Worm (Caenorhabditis elegans) whole organism, young adult: Measurements from ENCODE around the gene nhr-120.

Source experiments
- B0019.2 ChIP-seq: fragments of 200-800 bp; sonication (Bioruptor generic); conservative IDR thresholded peaks from 2 replicates; pipeline ENCODE4 v1.3.6; 2022; ENCODE audit warnings: missing genetic modification reagents, missing genetic modification characterization, missing compliant biosample characterization
- B0261.1 ChIP-seq: sonication (generic microtip); optimal IDR thresholded peaks from 2 replicates; lab custom pipeline; 2016; ENCODE audit warnings: mild to moderate bottlenecking, missing genetic modification characterization, moderate library complexity, missing compliant biosample characterization
- F10E7.11 ChIP-seq: sonication (generic microtip); optimal IDR thresholded peaks from 2 replicates; lab custom pipeline; 2017; ENCODE audit warnings: mild to moderate bottlenecking, missing genetic modification characterization, moderate library complexity, missing compliant biosample characterization
- F22D6.2 ChIP-seq: sonication (generic microtip); optimal IDR thresholded peaks from 2 replicates; lab custom pipeline; 2016; ENCODE audit warnings: mild to moderate bottlenecking, missing genetic modification characterization, missing compliant biosample characterization
- F39B2.1 ChIP-seq: fragments of 200-800 bp; sonication (Bioruptor generic); IDR thresholded peaks from 2 replicates; pipeline ENCODE4 v1.3.6; 2022; ENCODE audit warnings: missing genetic modification reagents, missing genetic modification characterization, missing compliant biosample characterization
- F52B5.7 ChIP-seq: sonication (generic microtip); optimal IDR thresholded peaks from 2 replicates; lab custom pipeline; 2016; ENCODE audit warnings: mild to moderate bottlenecking, missing genetic modification characterization, missing compliant biosample characterization
- F55B11.4 ChIP-seq: sonication (generic microtip); optimal IDR thresholded peaks from 2 replicates; lab custom pipeline; 2016; ENCODE audit warnings: missing compliant biosample characterization, missing genetic modification characterization, borderline replicate concordance; ENCODE audit not compliant: insufficient read depth
- K11D2.4 ChIP-seq: fragments of 200-800 bp; sonication (Bioruptor generic); IDR thresholded peaks from 2 replicates; pipeline ENCODE4 v1.3.6; 2022; ENCODE audit warnings: missing genetic modification reagents, missing genetic modification characterization, missing compliant biosample characterization
- K12H6.12 ChIP-seq: fragments of 200-800 bp; sonication (Bioruptor generic); optimal IDR thresholded peaks from 2 replicates; lab custom pipeline; 2018; ENCODE audit warnings: mild to moderate bottlenecking, missing genetic modification characterization, missing compliant biosample characterization
- T07F8.4 ChIP-seq: sonication (generic microtip); optimal IDR thresholded peaks from 2 replicates; lab custom pipeline; 2016; ENCODE audit warnings: mild to moderate bottlenecking, missing genetic modification characterization, moderate library complexity, missing compliant biosample characterization
- T26A5.8 ChIP-seq: sonication (generic microtip); optimal IDR thresholded peaks from 2 replicates; lab custom pipeline; 2016; ENCODE audit warnings: missing genetic modification characterization, missing compliant biosample characterization
- Y53G8AR.9 ChIP-seq: fragments of 200-800 bp; sonication (Bioruptor generic); conservative IDR thresholded peaks from 2 replicates; pipeline ENCODE4 v1.3.6; 2022; ENCODE audit warnings: missing genetic modification reagents, missing genetic modification characterization, missing compliant biosample characterization
- Y56A3A.18 ChIP-seq: fragments of 200-800 bp; sonication (Bioruptor generic); IDR thresholded peaks from 2 replicates; pipeline ENCODE4 v1.3.6; 2022; ENCODE audit warnings: missing genetic modification reagents, missing genetic modification characterization, missing compliant biosample characterization
- aptf-2 ChIP-seq: fragments of 200-800 bp; sonication (Bioruptor generic); conservative IDR thresholded peaks from 2 replicates; pipeline ENCODE4 v1.3.6; 2022; ENCODE audit warnings: missing genetic modification reagents, missing genetic modification characterization, missing compliant biosample characterization
- athp-1 ChIP-seq: sonication (generic microtip); optimal IDR thresholded peaks from 2 replicates; lab custom pipeline; 2017; ENCODE audit warnings: mild to moderate bottlenecking, missing genetic modification characterization, missing compliant biosample characterization
- attf-6 ChIP-seq: fragments of 200-800 bp; sonication (Bioruptor generic); IDR thresholded peaks from 2 replicates; pipeline ENCODE4 v1.3.6; 2022; ENCODE audit warnings: missing genetic modification reagents, missing genetic modification characterization, missing compliant biosample characterization
- bed-1 ChIP-seq: fragments of 200-800 bp; sonication (Bioruptor generic); IDR thresholded peaks from 2 replicates; pipeline ENCODE4 v1.3.6; 2022; ENCODE audit warnings: missing genetic modification reagents, missing genetic modification characterization, missing compliant biosample characterization
- bed-2 ChIP-seq: fragments of 200-800 bp; sonication (Bioruptor generic); IDR thresholded peaks from 2 replicates; pipeline ENCODE4 v1.3.6; 2022; ENCODE audit warnings: missing genetic modification reagents, missing genetic modification characterization, missing compliant biosample characterization
- ccch-3 ChIP-seq: fragments of 200-800 bp; sonication (Bioruptor generic); optimal IDR thresholded peaks from 2 replicates; lab custom pipeline; 2018; ENCODE audit warnings: mild to moderate bottlenecking, missing genetic modification characterization, missing compliant biosample characterization
- cebp-2 ChIP-seq: fragments of 200-800 bp; sonication (Bioruptor generic); IDR thresholded peaks from 2 replicates; pipeline ENCODE4 v1.3.6; 2022; ENCODE audit warnings: missing genetic modification characterization, missing compliant biosample characterization
- ceh-79 ChIP-seq: sonication (generic microtip); optimal IDR thresholded peaks from 2 replicates; lab custom pipeline; 2017; ENCODE audit warnings: mild to moderate bottlenecking, missing genetic modification characterization, missing compliant biosample characterization
- die-1 ChIP-seq: sonication (generic microtip); optimal IDR thresholded peaks from 2 replicates; lab custom pipeline; 2016; ENCODE audit warnings: missing genotype, mild to moderate bottlenecking, missing genetic modification characterization, missing compliant biosample characterization
- egl-18 ChIP-seq: fragments of 200-800 bp; sonication (Bioruptor generic); IDR thresholded peaks from 2 replicates; pipeline ENCODE4 v1.3.6; 2022; ENCODE audit warnings: missing genetic modification reagents, missing genetic modification characterization, missing compliant biosample characterization
- fkh-3 ChIP-seq: sonication (generic microtip); optimal IDR thresholded peaks from 2 replicates; lab custom pipeline; 2016; ENCODE audit warnings: mild to moderate bottlenecking, missing genetic modification characterization, missing compliant biosample characterization
- gei-17 ChIP-seq: fragments of 200-800 bp; sonication (Bioruptor generic); optimal IDR thresholded peaks from 2 replicates; lab custom pipeline; 2018; ENCODE audit warnings: mild to moderate bottlenecking, missing genetic modification characterization, missing compliant biosample characterization
- him-1 ChIP-seq: sonication (generic microtip); optimal IDR thresholded peaks from 2 replicates; lab custom pipeline; 2016; ENCODE audit warnings: missing genotype, missing genetic modification reagents, missing genetic modification characterization, missing compliant biosample characterization
- hlh-12 ChIP-seq: sonication (generic microtip); optimal IDR thresholded peaks from 2 replicates; lab custom pipeline; 2016; ENCODE audit warnings: missing genetic modification characterization, missing compliant biosample characterization
- hrde-1 ChIP-seq: sonication (generic microtip); optimal IDR thresholded peaks from 2 replicates; lab custom pipeline; 2016; ENCODE audit warnings: missing genetic modification characterization, mild to moderate bottlenecking, missing compliant biosample characterization, moderate library complexity, missing genotype, missing genetic modification reagents, borderline replicate concordance
- let-607 ChIP-seq, 2 experiments: fragments of 200-800 bp in 1 of 2; sonication (Bioruptor generic) in 1 of 2; sonication (generic microtip) in 1 of 2; optimal IDR thresholded peaks; 2 replicates each; lab custom pipeline; 2016 to 2018; ENCODE audit warnings: mild to moderate bottlenecking in 2 of 2, missing compliant biosample characterization in 2 of 2, missing genetic modification characterization in 2 of 2, moderate library complexity in 2 of 2, missing genotype in 1 of 2
- lin-40 ChIP-seq: sonication (generic microtip); optimal IDR thresholded peaks from 2 replicates; lab custom pipeline; 2016; ENCODE audit warnings: missing genetic modification characterization, mild to moderate bottlenecking, missing compliant biosample characterization, missing genotype, missing genetic modification reagents
- lir-1 ChIP-seq: fragments of 200-800 bp; sonication (Bioruptor generic); conservative IDR thresholded peaks from 2 replicates; pipeline ENCODE4 v1.3.6; 2022; ENCODE audit warnings: missing genetic modification reagents, missing genetic modification characterization, missing compliant biosample characterization
- lsl-1 ChIP-seq: fragments of 200-800 bp; sonication (Bioruptor generic); optimal IDR thresholded peaks from 2 replicates; lab custom pipeline; 2018; ENCODE audit warnings: mild to moderate bottlenecking, missing genetic modification characterization, moderate library complexity, missing compliant biosample characterization
- madf-10 ChIP-seq: sonication (generic microtip); optimal IDR thresholded peaks from 2 replicates; lab custom pipeline; 2016; ENCODE audit warnings: mild to moderate bottlenecking, missing genetic modification characterization, missing compliant biosample characterization
- madf-3 ChIP-seq: fragments of 200-800 bp; sonication (Bioruptor generic); IDR thresholded peaks from 2 replicates; pipeline ENCODE4 v1.3.6; 2022; ENCODE audit warnings: missing genetic modification reagents, missing genetic modification characterization, missing compliant biosample characterization
- madf-8 ChIP-seq: fragments of 200-800 bp; sonication (Bioruptor generic); conservative IDR thresholded peaks from 2 replicates; pipeline ENCODE4 v1.3.6; 2022; ENCODE audit warnings: missing genetic modification reagents, missing genetic modification characterization, missing compliant biosample characterization
- mcd-1 ChIP-seq: fragments of 200-800 bp; sonication (Bioruptor generic); IDR thresholded peaks from 2 replicates; pipeline ENCODE4 v1.3.6; 2022; ENCODE audit warnings: missing genetic modification reagents, missing genetic modification characterization, missing compliant biosample characterization
- mel-28 ChIP-seq: sonication (generic microtip); optimal IDR thresholded peaks from 2 replicates; lab custom pipeline; 2016; ENCODE audit warnings: borderline replicate concordance, mild to moderate bottlenecking, missing genetic modification characterization, missing compliant biosample characterization
- mes-4 ChIP-seq: sonication (generic microtip); optimal IDR thresholded peaks from 2 replicates; lab custom pipeline; 2016; ENCODE audit warnings: missing genotype, missing genetic modification characterization, missing compliant biosample characterization
- nfya-2 ChIP-seq: fragments of 200-800 bp; sonication (Bioruptor generic); IDR thresholded peaks from 2 replicates; pipeline ENCODE4 v1.3.6; 2022; ENCODE audit warnings: missing genetic modification reagents, missing genetic modification characterization, missing compliant biosample characterization
- nhr-80 ChIP-seq: sonication (generic microtip); optimal IDR thresholded peaks from 2 replicates; lab custom pipeline; 2016; ENCODE audit warnings: missing genetic modification characterization, missing compliant biosample characterization
- nhr-90 ChIP-seq: sonication (generic microtip); optimal IDR thresholded peaks from 2 replicates; lab custom pipeline; 2016; ENCODE audit warnings: missing genotype, mild to moderate bottlenecking, missing genetic modification characterization, missing compliant biosample characterization
- repo-1 ChIP-seq: sonication (generic microtip); optimal IDR thresholded peaks from 2 replicates; lab custom pipeline; 2017; ENCODE audit warnings: mild to moderate bottlenecking, missing genetic modification characterization, missing compliant biosample characterization
- snpc-4 ChIP-seq, 5 experiments: fragments of 150-350 bp in 1 of 5; sonication (generic microtip) in 4 of 5; optimal IDR thresholded peaks; 2 replicates each; lab custom pipeline; 2014 to 2018; ENCODE audit warnings: missing genetic modification characterization in 5 of 5, missing biosample characterization in 3 of 5, antibody characterized with exemption in 2 of 5, mild to moderate bottlenecking in 2 of 5, missing compliant biosample characterization in 2 of 5, missing genotype in 2 of 5, moderate library complexity in 2 of 5, missing genetic modification reagents in 1 of 5
- tbp1 ChIP-seq: fragments of 200-800 bp; sonication (Bioruptor generic); optimal IDR thresholded peaks from 2 replicates; lab custom pipeline; 2018; ENCODE audit warnings: mild to moderate bottlenecking, missing genetic modification characterization, missing compliant biosample characterization
- zim-3 ChIP-seq: sonication (generic microtip); optimal IDR thresholded peaks from 2 replicates; lab custom pipeline; 2017; ENCODE audit warnings: mild to moderate bottlenecking, missing genetic modification characterization, moderate library complexity, missing compliant biosample characterization
- ztf-22 ChIP-seq: fragments of 200-800 bp; sonication (Bioruptor generic); optimal IDR thresholded peaks from 2 replicates; lab custom pipeline; 2018; ENCODE audit warnings: mild to moderate bottlenecking, missing genetic modification characterization, moderate library complexity, missing compliant biosample characterization
- ztf-26 ChIP-seq: sonication (generic microtip); optimal IDR thresholded peaks from 2 replicates; lab custom pipeline; 2017; ENCODE audit warnings: missing genetic modification characterization, missing compliant biosample characterization
- ztf-28 ChIP-seq: fragments of 200-800 bp; sonication (Bioruptor generic); IDR thresholded peaks from 2 replicates; pipeline ENCODE4 v1.3.6; 2022; ENCODE audit warnings: missing genetic modification reagents, missing genetic modification characterization, missing compliant biosample characterization
- ztf-3 ChIP-seq: fragments of 200-800 bp; sonication (Bioruptor generic); optimal IDR thresholded peaks from 2 replicates; lab custom pipeline; 2018; ENCODE audit warnings: mild to moderate bottlenecking, missing genetic modification characterization, missing compliant biosample characterization

The nhr-120 gene

DNA sequence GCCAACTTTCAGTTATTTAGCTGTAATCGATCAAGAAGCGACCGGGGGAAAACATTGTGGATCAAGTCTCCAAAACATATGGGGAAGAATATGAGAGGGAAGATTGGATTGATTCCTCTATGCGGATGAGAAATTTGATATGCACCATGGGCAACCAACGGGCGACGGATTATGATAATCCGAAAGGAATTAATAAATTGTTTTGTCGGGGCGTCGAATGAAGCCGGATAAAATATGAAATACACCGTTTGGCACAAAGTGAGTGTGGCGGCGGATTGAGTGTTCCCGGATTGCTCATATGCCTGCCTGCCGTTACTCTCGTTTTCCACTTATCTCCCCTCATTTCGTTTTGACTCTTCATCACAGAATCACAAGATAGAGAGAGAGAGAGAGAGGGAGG lies 31.2 kb downstream of the nhr-120 start:
- TF ChIP-seq gei-17 (no peak), F52B5.7 (tag; lab: Kevin White, UChicago) (peak; percentile 9), T07F8.4 (tag; lab: Kevin White, UChicago) (no peak), aptf-2 (GFP tag; lab: Robert Waterston, UW) (no peak), let-607 (tag; optimal IDR thresholded peaks at IDR 0.05; lab: Kevin White, UChicago) (no peak), B0019.2 (GFP tag; lab: Robert Waterston, UW) (no peak), zim-3 (tag; lab: Kevin White, UChicago) (no peak), him-1 (tag; lab: Kevin White, UChicago) (no peak), K12H6.12 (tag; lab: Kevin White, UChicago) (no peak), lir-1 (GFP tag; lab: Robert Waterston, UW) (no peak), Y56A3A.18 (peak; percentile 62; the same call in 1 of the 2 replicates), attf-6 (GFP tag; lab: Robert Waterston, UW) (no peak), ztf-28 (GFP tag; lab: Robert Waterston, UW) (no peak), die-1 (tag; lab: Kevin White, UChicago) (no peak), lsl-1 (GFP tag; lab: Kevin White, UChicago) (no peak), madf-3 (0 out of 2 replicates have a peak, but pooled peaks have one; percentile 43), bed-2 (no peak), madf-8 (GFP tag; lab: Robert Waterston, UW) (no peak), nhr-80 (tag; lab: Kevin White, UChicago) (no peak), lin-40 (tag; lab: Kevin White, UChicago) (no peak), snpc-4 (GFP tag; optimal IDR thresholded peaks at IDR 0.05; lab: Kevin White, UChicago) (no peak), snpc-4 (tag; optimal IDR thresholded peaks at IDR 0.05; lab: Kevin White, UChicago) (no peak), ceh-79 (tag; lab: Kevin White, UChicago) (no peak), T26A5.8 (tag; lab: Kevin White, UChicago) (no peak), nhr-90 (tag; lab: Kevin White, UChicago) (no peak), mes-4 (no peak), ztf-22 (GFP tag; lab: Kevin White, UChicago) (peak; percentile 24), hrde-1 (tag; lab: Kevin White, UChicago) (no peak), Y53G8AR.9 (GFP tag; lab: Robert Waterston, UW) (peak; percentile 76; the same call in 1 of the 2 replicates), mel-28 (tag; lab: Kevin White, UChicago) (no peak), B0261.1 (tag; lab: Kevin White, UChicago) (no peak), ztf-26 (tag; lab: Kevin White, UChicago) (no peak), mcd-1 (GFP tag; lab: Robert Waterston, UW) (no peak), nfya-2 (GFP tag; lab: Robert Waterston, UW) (no peak), madf-10 (tag; lab: Kevin White, UChicago) (peak; percentile 41), tbp1 (GFP tag; lab: Kevin White, UChicago) (no peak), athp-1 (no peak), egl-18 (no peak), K11D2.4 (GFP tag; lab: Robert Waterston, UW) (no peak), hlh-12 (tag; lab: Kevin White, UChicago) (no peak), fkh-3 (no peak), cebp-2 (GFP tag; lab: Robert Waterston, UW) (peak; percentile 75; the same call in 1 of the 2 replicates), F55B11.4 (tag; lab: Kevin White, UChicago) (no peak), F39B2.1 (GFP tag; lab: Robert Waterston, UW) (no peak), F10E7.11 (tag; lab: Kevin White, UChicago) (no peak), repo-1 (peak; percentile 96), bed-1 (GFP tag; lab: Robert Waterston, UW) (no peak), ztf-3 (no peak), ccch-3 (GFP tag; lab: Kevin White, UChicago) (no peak), F22D6.2 (no peak)
